Fruit fly (Drosophila melanogaster): ENCODE data around the gene Orct2.
A peak's percentile ranks its signal among the peaks of the same experiment; 100 is the strongest.

dm6 chr3R:24301520-24301919 is 28.7 kb downstream of the Orct2 start:
- TF ChIP-seq EcR (GFP tag; optimal IDR thresholded peaks at IDR 0.05), result no peak
- TF ChIP-seq rn (GFP tag; IDR thresholded peaks at IDR 0.05), result no peak
- TF ChIP-seq gl (tag; optimal IDR thresholded peaks at IDR 0.05), result no peak
- no peak for TF ChIP-seq CG14655 (GFP tag; optimal IDR thresholded peaks at IDR 0.05)
- TF ChIP-seq CG8159 (tag; optimal IDR thresholded peaks at IDR 0.05), result no peak
- TF ChIP-seq CG4496 (GFP tag; IDR thresholded peaks at IDR 0.05), result peak; percentile 72; the same call in 2 of the 3 replicates
